Worm (Caenorhabditis elegans) whole organism, L4 larva: ENCODE measurements around the gene F41H10.3.

Source experiments
- ZK546.5 ChIP-seq, 2 experiments: sonication (generic microtip); optimal IDR thresholded peaks; 2 replicates each; lab custom pipeline; 2017; ENCODE audit warnings: missing biosample characterization in 2 of 2, missing genetic modification characterization in 2 of 2
- ceh-82 ChIP-seq: sonication (generic microtip); optimal IDR thresholded peaks from 2 replicates; lab custom pipeline; 2017; ENCODE audit warnings: missing biosample characterization, missing genetic modification characterization
- lin-13 ChIP-seq: fragments of 150-350 bp; optimal IDR thresholded peaks from 2 replicates; lab custom pipeline; 2014; ENCODE audit warnings: missing biosample characterization, missing genetic modification reagents, missing genetic modification characterization
- pqm-1 ChIP-seq: sonication (generic microtip); optimal IDR thresholded peaks from 2 replicates; lab custom pipeline; 2017; ENCODE audit warnings: missing biosample characterization, missing genetic modification characterization
- ztf-11 ChIP-seq: fragments of 150-350 bp; optimal IDR thresholded peaks from 2 replicates; lab custom pipeline; 2014; ENCODE audit warnings: missing biosample characterization, missing genetic modification characterization

- no peak for TF ChIP-seq ceh-82 (tag; lab: Kevin White, UChicago)
- TF ChIP-seq pqm-1 (tag; lab: Kevin White, UChicago), result no peak
- TF ChIP-seq ztf-11 (tag; lab: Kevin White, UChicago), result no peak
- no peak for TF ChIP-seq ZK546.5 (tag; optimal IDR thresholded peaks at IDR 0.05; lab: Kevin White, UChicago)
- TF ChIP-seq lin-13 (GFP tag; lab: Kevin White, UChicago), result no peak
Measured at ce11 chrIV:5415696-5416095, 46.1 kb downstream of the F41H10.3 start, which contains the start of gene spp-7.
